Worm (Caenorhabditis elegans) whole organism, L3 larva: ENCODE measurements around the gene sri-30.

Source experiments
- R02D3.7 ChIP-seq: fragments of 150-350 bp; optimal IDR thresholded peaks from 2 replicates; lab custom pipeline; 2014; ENCODE audit warnings: missing biosample characterization, missing genetic modification characterization
- ZK546.5 ChIP-seq: sonication (generic microtip); optimal IDR thresholded peaks from 2 replicates; lab custom pipeline; 2017; ENCODE audit warnings: missing biosample characterization, missing genetic modification characterization
- ceh-16 ChIP-seq: sonication (generic microtip); optimal IDR thresholded peaks from 2 replicates; lab custom pipeline; 2017; ENCODE audit warnings: missing biosample characterization, missing genetic modification characterization
- ceh-82 ChIP-seq: fragments of 150-350 bp; optimal IDR thresholded peaks from 2 replicates; lab custom pipeline; 2014; ENCODE audit warnings: missing biosample characterization, missing genetic modification characterization
- daf-12 ChIP-seq: fragments of 150-350 bp; optimal IDR thresholded peaks from 2 replicates; lab custom pipeline; 2014; ENCODE audit warnings: missing biosample characterization, missing genetic modification reagents, missing genetic modification characterization
- egl-27 ChIP-seq: sonication (generic microtip); optimal IDR thresholded peaks from 4 replicates; lab custom pipeline; 2017; ENCODE audit warnings: missing biosample characterization, missing genetic modification reagents, missing genetic modification characterization
- egl-5 ChIP-seq: fragments of 150-350 bp; optimal IDR thresholded peaks from 2 replicates; lab custom pipeline; 2017; ENCODE audit warnings: missing biosample characterization, missing genetic modification reagents, missing genetic modification characterization, inconsistent platforms
- elt-2 ChIP-seq: sonication (generic microtip); optimal IDR thresholded peaks from 2 replicates; lab custom pipeline; 2016; ENCODE audit warnings: missing genetic modification reagents, mild to moderate bottlenecking, missing genetic modification characterization, missing compliant biosample characterization
- elt-3 ChIP-seq, 3 experiments: fragments of 150-350 bp in 1 of 3; sonication (generic microtip) in 2 of 3; optimal IDR thresholded peaks; 2 replicates in 2 of 3; 4 replicates in 1 of 3; lab custom pipeline; 2014 to 2017; ENCODE audit warnings: missing biosample characterization in 3 of 3, missing genetic modification characterization in 3 of 3
- eor-1 ChIP-seq, 2 experiments: fragments of 150-350 bp; optimal IDR thresholded peaks; 2 replicates each; lab custom pipeline; 2014 to 2018; ENCODE audit warnings: missing biosample characterization in 2 of 2, missing genetic modification characterization in 2 of 2
- fkh-10 ChIP-seq: sonication (generic microtip); optimal IDR thresholded peaks from 2 replicates; lab custom pipeline; 2017; ENCODE audit warnings: missing biosample characterization, missing genetic modification reagents, missing genetic modification characterization
- fkh-2 ChIP-seq: fragments of 150-350 bp; optimal IDR thresholded peaks from 2 replicates; lab custom pipeline; 2014; ENCODE audit warnings: missing biosample characterization, missing genetic modification reagents, missing genetic modification characterization
- hmg-11 ChIP-seq: sonication (generic microtip); optimal IDR thresholded peaks from 2 replicates; lab custom pipeline; 2016; ENCODE audit warnings: missing genetic modification characterization, missing compliant biosample characterization
- jun-1 ChIP-seq: fragments of 150-350 bp; optimal IDR thresholded peaks from 2 replicates; lab custom pipeline; 2014; ENCODE audit warnings: missing biosample characterization, missing genetic modification reagents, missing genetic modification characterization
- lin-15B ChIP-seq: fragments of 150-350 bp; optimal IDR thresholded peaks from 2 replicates; lab custom pipeline; 2014; ENCODE audit warnings: missing biosample characterization, missing genetic modification characterization
- mdl-1 ChIP-seq: fragments of 150-350 bp; optimal IDR thresholded peaks from 2 replicates; lab custom pipeline; 2014; ENCODE audit warnings: missing biosample characterization, missing genetic modification characterization
- mml-1 ChIP-seq: fragments of 150-350 bp; sonication (generic microtip); optimal IDR thresholded peaks from 3 replicates; lab custom pipeline; 2014; ENCODE audit warnings: missing biosample characterization, missing genetic modification characterization
- nfya-1 ChIP-seq: sonication (generic microtip); optimal IDR thresholded peaks from 2 replicates; lab custom pipeline; 2017; ENCODE audit warnings: missing genetic modification characterization, mild to moderate bottlenecking, missing compliant biosample characterization, antibody characterized with exemption, moderate library complexity; ENCODE audit not compliant: insufficient read depth
- nhr-11 ChIP-seq: fragments of 150-350 bp; optimal IDR thresholded peaks from 2 replicates; lab custom pipeline; 2014; ENCODE audit warnings: missing biosample characterization, missing genetic modification characterization
- nhr-237 ChIP-seq: fragments of 150-350 bp; optimal IDR thresholded peaks from 2 replicates; lab custom pipeline; 2014; ENCODE audit warnings: missing biosample characterization, missing genetic modification characterization
- nhr-25 ChIP-seq: sonication (generic microtip); optimal IDR thresholded peaks from 2 replicates; lab custom pipeline; 2017; ENCODE audit warnings: missing biosample characterization, missing genetic modification characterization
- nhr-28 ChIP-seq: fragments of 150-350 bp; optimal IDR thresholded peaks from 2 replicates; lab custom pipeline; 2014; ENCODE audit warnings: missing biosample characterization, missing genetic modification characterization
- nhr-43 ChIP-seq: sonication (generic microtip); optimal IDR thresholded peaks from 2 replicates; lab custom pipeline; 2016; ENCODE audit warnings: mild to moderate bottlenecking, missing genetic modification characterization, missing compliant biosample characterization; ENCODE audit not compliant: poor library complexity, severe bottlenecking
- nhr-67 ChIP-seq: fragments of 150-350 bp; optimal IDR thresholded peaks from 2 replicates; lab custom pipeline; 2014; ENCODE audit warnings: missing biosample characterization, missing genetic modification characterization
- nhr-76 ChIP-seq: fragments of 150-350 bp; sonication (generic microtip); optimal IDR thresholded peaks from 5 replicates; lab custom pipeline; 2014; ENCODE audit warnings: missing biosample characterization, missing genetic modification characterization
- pha-4 ChIP-seq: fragments of 150-350 bp; optimal IDR thresholded peaks from 2 replicates; lab custom pipeline; 2014; ENCODE audit warnings: missing biosample characterization, missing genetic modification reagents, missing genetic modification characterization
- pqm-1 ChIP-seq: fragments of 150-350 bp; optimal IDR thresholded peaks from 2 replicates; lab custom pipeline; 2017; ENCODE audit warnings: missing biosample characterization, missing genetic modification characterization, inconsistent platforms
- skn-1 ChIP-seq: fragments of 150-350 bp; optimal IDR thresholded peaks from 2 replicates; lab custom pipeline; 2014; ENCODE audit warnings: missing biosample characterization, missing genetic modification characterization
- snpc-4 ChIP-seq: fragments of 150-350 bp; optimal IDR thresholded peaks from 2 replicates; lab custom pipeline; 2014; ENCODE audit warnings: missing biosample characterization, missing genetic modification characterization
- unc-62 ChIP-seq: fragments of 150-350 bp; sonication (generic microtip); optimal IDR thresholded peaks from 4 replicates; lab custom pipeline; 2014; ENCODE audit warnings: missing biosample characterization, missing genetic modification reagents, missing genetic modification characterization
- zag-1 ChIP-seq: fragments of 150-350 bp; optimal IDR thresholded peaks from 2 replicates; lab custom pipeline; 2014; ENCODE audit warnings: missing biosample characterization, missing genetic modification characterization
- ztf-11 ChIP-seq: fragments of 150-350 bp; optimal IDR thresholded peaks from 2 replicates; lab custom pipeline; 2014; ENCODE audit warnings: missing biosample characterization, missing genetic modification characterization
- ztf-4 ChIP-seq: fragments of 150-350 bp; optimal IDR thresholded peaks from 2 replicates; lab custom pipeline; 2014; ENCODE audit warnings: missing biosample characterization, missing genetic modification characterization

Gene sri-30

DNA sequence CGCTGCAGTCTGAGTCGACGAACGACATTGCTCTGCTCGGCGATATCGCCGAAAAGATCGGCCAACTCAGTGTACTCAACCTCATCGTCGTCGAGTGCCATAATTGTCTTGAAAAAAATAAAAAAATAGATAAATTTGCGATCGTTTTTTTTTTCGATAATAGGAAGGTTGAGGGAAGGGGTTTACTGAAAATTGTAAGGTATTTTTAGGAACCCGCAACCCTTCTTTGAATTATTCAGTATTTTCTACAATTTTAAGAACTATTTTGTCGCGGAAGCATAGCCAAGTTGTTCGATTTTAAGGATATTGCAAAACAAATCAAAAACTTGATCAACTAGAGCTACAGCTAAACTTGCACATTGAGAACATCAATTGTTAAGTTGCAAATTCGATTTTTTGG, 33.8 kb upstream of the sri-30 start, which contains the start of gene C41H7.9:
Gene C41H7.9 (minus strand): TSS at position 101 of the 400 bp plus-strand sequence.
- no peak for TF ChIP-seq zag-1
- TF ChIP-seq fkh-10: no peak
- no peak for TF ChIP-seq lin-15B (tag; lab: Kevin White, UChicago)
- TF ChIP-seq nhr-76 (tag; lab: Kevin White, UChicago): no peak
- TF ChIP-seq R02D3.7 (tag; lab: Kevin White, UChicago): no peak
- no peak for TF ChIP-seq mml-1 (tag; lab: Kevin White, UChicago)
- TF ChIP-seq ceh-82: no peak
- TF ChIP-seq jun-1 (tag; lab: Kevin White, UChicago): no peak
- TF ChIP-seq, all 47 proteins: peak for 0

DNA sequence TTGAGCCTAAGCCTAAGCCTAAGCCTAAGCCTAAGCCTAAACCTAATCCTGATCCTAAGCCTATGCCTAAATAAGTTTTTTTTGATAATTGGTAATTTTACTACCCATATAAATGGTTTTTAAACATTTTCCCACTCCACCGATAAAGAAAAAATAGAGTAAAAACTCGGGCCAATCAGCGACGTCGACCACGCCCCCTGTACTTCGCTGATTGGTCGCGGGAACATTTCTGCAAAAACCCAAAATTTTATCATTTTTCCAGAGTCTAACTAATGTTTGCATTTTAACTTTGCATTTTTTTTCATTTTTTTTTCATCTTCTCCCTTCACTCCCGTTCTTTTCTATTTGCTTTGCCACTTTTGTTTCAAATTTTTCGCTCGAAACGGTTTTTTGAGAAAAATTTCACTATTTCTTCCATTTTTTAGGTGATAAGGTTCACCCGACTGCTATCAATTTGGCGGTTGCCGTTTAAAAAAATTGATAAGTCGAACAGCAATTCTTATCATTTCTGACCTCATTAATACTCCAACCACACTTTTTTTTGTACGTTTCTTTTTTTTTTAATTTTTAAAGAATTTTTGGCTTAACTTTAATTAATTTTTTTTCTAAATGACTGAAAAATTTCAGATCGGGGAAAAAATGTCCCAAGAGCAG, 31.7 kb upstream of the sri-30 start, which contains the start of gene C41H7.2:
Gene C41H7.2 (plus strand): TSS at position 622 of the 654 bp plus-strand sequence.
- TF ChIP-seq elt-2 (tag; lab: Kevin White, UChicago) (peak; percentile 91), nfya-1 (tag; lab: Kevin White, UChicago) (peak; percentile 83), unc-62 (GFP tag; lab: Kevin White, UChicago) (no peak), pqm-1 (tag; lab: Kevin White, UChicago) (peak; percentile 49), mml-1 (tag; lab: Kevin White, UChicago) (no peak)

DNA sequence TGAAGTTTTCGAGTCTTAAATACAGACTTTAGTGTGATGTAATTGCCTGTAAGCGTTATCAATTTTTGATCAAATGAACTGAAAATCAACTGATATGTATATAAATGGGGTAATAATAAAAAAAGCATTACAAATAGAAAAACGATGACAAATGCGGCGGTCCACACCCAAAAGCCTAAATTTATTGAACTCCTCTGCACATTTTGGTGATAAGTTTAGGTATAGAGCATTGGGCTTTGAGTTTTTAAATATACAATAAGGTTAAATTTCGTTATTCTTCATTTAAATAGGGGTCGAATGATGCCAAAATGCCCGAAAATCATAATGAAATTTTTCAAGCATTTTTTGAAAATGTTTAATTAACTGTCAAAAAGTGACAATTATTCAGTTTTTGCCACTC, 26.2 kb upstream of the sri-30 start, which contains the start of gene clec-3:
Gene clec-3 (minus strand): TSS at position 101 of the 400 bp plus-strand sequence.
- no peak for TF ChIP-seq hmg-11 (tag; lab: Kevin White, UChicago)
- no peak for TF ChIP-seq snpc-4
- TF ChIP-seq skn-1 (tag; lab: Kevin White, UChicago): no peak
- TF ChIP-seq pha-4: no peak
- no peak for TF ChIP-seq ztf-4
- TF ChIP-seq nhr-67 (tag; lab: Kevin White, UChicago): no peak
- TF ChIP-seq nhr-11: no peak
- TF ChIP-seq fkh-10: no peak
- no peak for TF ChIP-seq ztf-11 (tag; lab: Kevin White, UChicago)
- TF ChIP-seq nhr-25 (tag; lab: Kevin White, UChicago): no peak
- no peak for TF ChIP-seq fkh-2 (tag; lab: Kevin White, UChicago)
- TF ChIP-seq daf-12 (tag; lab: Kevin White, UChicago): no peak
- no peak for TF ChIP-seq ZK546.5 (tag; lab: Kevin White, UChicago)
- TF ChIP-seq egl-27 (tag; lab: Kevin White, UChicago): no peak
- no peak for TF ChIP-seq nfya-1 (tag; lab: Kevin White, UChicago)
- no peak for TF ChIP-seq ceh-16
- TF ChIP-seq nhr-43: no peak
- TF ChIP-seq nhr-28: no peak
- TF ChIP-seq mml-1 (tag; lab: Kevin White, UChicago): no peak

DNA sequence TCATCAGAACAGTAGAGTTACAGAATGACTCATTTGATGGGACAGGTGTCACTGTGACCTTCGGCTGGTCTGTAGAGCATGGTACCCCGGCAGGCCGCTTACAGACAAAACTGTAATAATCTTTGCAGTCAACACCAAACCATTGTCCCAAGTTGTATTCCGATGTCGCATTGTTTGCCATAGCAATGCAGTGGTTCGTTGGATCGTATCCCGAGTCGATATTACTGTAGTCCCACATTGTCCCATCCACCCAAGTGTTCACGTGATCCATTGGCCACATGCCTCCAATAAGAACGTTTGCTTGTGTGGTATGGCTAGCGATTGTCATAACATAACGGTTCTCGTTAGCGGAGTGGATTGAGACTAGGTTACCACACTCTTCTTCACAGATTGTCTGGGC, 25.1 kb upstream of the sri-30 start:
- TF ChIP-seq mdl-1 (no peak), nhr-43 (no peak), fkh-10 (no peak), elt-3 (tag; optimal IDR thresholded peaks at IDR 0.05; lab: Kevin White, UChicago) (no peak)

DNA sequence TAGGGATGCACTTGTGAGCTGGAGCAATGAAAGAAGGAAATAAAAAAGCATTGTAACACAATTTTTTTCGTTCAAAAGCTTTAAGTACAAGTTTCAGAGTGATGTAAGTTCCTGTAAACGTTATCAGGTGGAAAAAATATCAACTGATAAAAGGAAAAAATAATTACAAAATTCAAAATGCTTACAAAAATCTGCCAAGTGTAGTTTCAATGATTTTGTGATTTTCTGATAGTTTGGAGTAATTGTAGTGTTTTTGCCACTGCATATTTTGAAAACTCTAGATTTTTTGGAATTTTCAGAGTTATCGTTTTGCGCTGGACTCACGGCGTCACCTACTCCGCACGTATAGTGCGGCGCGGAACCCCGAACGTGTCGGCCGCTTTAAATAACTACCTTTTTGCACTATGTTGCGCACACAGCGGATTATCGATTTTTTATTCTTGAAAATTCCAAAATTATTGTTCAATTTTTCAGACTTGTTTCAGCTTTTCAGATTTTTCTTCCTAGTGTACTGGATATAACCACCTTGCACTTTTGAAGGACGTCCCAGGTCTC, 22.5 kb upstream of the sri-30 start, which contains the start of gene clec-2:
Gene clec-2 (minus strand): TSS at position 51 of the 555 bp plus-strand sequence.
- TF ChIP-seq eor-1 (tag; optimal IDR thresholded peaks at IDR 0.05; lab: Kevin White, UChicago) (no peak), nhr-237 (no peak), nhr-76 (tag; lab: Kevin White, UChicago) (no peak), nhr-43 (no peak), fkh-10 (no peak), egl-5 (tag; lab: Kevin White, UChicago) (no peak), jun-1 (tag; lab: Kevin White, UChicago) (no peak), pha-4 (no peak)
- TF ChIP-seq, all 47 proteins: peak for 0
